Worm (Caenorhabditis elegans) whole organism, midembryonic: Measurements from ENCODE around the gene H40L08.1.

Experiments
- T22C8.4 ChIP-seq: fragments of 200-800 bp; sonication (Bioruptor generic); IDR thresholded peaks from 2 replicates; pipeline ENCODE4 v1.3.6; 2022; ENCODE audit warnings: missing genetic modification characterization, missing compliant biosample characterization
- cog-1 ChIP-seq: sonication (generic microtip); optimal IDR thresholded peaks from 2 replicates; lab custom pipeline; 2016; ENCODE audit warnings: missing genetic modification characterization, missing compliant biosample characterization
- flt-1 ChIP-seq: fragments of 200-800 bp; sonication (Bioruptor generic); IDR thresholded peaks from 2 replicates; pipeline ENCODE4 v1.3.6; 2022; ENCODE audit warnings: missing genetic modification characterization, missing compliant biosample characterization
- ztf-23 ChIP-seq: fragments of 200-800 bp; sonication (Bioruptor generic); IDR thresholded peaks from 2 replicates; pipeline ENCODE4 v1.3.6; 2022; ENCODE audit warnings: missing genetic modification reagents, missing genetic modification characterization, missing compliant biosample characterization
- ztf-29 ChIP-seq: fragments of 200-800 bp; sonication (Bioruptor generic); IDR thresholded peaks from 2 replicates; pipeline ENCODE4 v1.3.6; 2022; ENCODE audit warnings: missing genetic modification reagents, missing genetic modification characterization, missing compliant biosample characterization

DNA sequence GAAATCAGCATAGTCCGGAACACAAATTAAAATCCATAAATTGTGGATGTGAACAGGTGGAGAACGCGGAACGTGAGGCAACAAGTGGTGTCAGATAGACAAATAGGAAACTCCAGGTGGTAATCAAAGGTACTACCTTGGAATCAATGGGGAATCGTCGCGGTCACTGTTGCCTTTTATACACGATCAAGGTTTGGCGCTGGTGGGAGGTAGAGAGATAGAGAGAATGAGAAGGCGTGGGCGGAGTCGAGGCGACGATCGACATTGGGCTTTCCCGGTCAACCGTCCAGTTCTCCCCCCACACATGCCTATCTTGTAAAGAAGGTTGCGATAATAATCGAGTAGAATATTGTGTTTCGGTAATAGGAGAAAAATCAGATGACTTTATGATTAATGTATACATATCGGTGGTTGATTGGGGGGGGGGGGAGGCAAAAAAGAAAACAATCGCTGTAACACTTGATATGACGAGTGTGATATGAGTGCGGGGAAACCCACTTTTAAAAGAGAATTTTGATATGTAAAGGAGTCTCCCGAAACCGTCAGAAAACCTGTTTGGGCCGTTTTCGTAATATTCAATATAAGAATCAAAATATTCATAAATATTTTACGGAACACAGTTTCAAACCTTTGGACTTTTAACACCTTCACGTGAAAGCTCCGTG is 6.2 kb downstream of the H40L08.1 start, which contains the start of the genes H40L08.8, H40L08.2 and H40L08.7:
- no peak for TF ChIP-seq flt-1
- TF ChIP-seq cog-1 (tag; lab: Kevin White, UChicago): no peak
- TF ChIP-seq ztf-23: no peak
- no peak for TF ChIP-seq ztf-29 (GFP tag; lab: Robert Waterston, UW)
- TF ChIP-seq T22C8.4 (GFP tag; lab: Robert Waterston, UW): no peak
